Worm (Caenorhabditis elegans): ENCODE measurements around the gene rps-28.

Gene rps-28

DNA sequence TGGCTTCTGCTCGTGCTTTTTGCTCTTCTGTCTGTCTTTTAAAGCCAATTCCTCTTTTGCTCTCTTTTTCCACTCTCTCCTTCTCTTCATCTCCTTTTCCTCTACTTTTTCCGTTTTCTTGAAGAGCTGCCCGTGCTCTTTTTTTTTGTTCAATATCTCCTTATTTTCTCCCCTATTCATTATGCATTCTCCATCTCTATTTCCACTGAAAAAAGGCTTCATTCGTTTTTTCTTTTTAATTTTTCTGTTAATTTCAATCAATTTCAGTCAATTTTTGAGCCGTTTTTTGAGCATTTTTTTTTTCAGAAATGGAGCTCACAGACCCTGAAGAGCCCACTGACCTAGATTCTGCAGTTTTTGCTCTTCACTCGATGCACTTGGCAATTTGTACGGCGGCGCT is 12.9 kb downstream of the rps-28 start, which contains the start of gene Y41D4B.1 (continued):
- TF ChIP-seq let-607 (tag; optimal IDR thresholded peaks at IDR 0.05) = no peak
- no peak for TF ChIP-seq athp-1 (tag; optimal IDR thresholded peaks at IDR 0.05)

DNA sequence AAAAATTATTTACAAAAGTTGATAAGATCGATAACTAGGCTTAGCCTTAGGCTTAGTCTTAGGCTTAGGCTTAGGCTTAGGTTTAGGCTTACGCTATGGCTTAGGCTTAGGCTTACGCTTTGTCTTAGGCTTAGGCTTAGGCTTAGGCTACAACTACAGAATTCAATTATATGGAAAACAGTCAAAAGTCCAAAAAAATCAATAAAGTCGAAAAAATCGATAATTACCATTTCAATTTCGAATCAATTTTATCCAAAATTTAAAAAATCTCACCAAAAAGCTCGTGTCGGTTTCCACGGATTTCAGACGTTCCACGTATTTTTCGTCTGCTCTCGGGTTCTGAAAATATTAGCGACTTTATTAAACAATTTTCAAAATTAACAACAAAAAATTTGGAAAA is 17.4 kb downstream of the rps-28 start:
- TF ChIP-seq sptf-2 (GFP tag; optimal IDR thresholded peaks at IDR 0.05) (no peak), rcor-1 (GFP tag; IDR thresholded peaks at IDR 0.05) (no peak), tbx-9 (tag; optimal IDR thresholded peaks at IDR 0.05; ENCODE audit: borderline replicate concordance) (no peak), egrh-3 (GFP tag; IDR thresholded peaks at IDR 0.05) (no peak), sdz-38 (tag; optimal IDR thresholded peaks at IDR 0.05) (no peak), akir-1 (GFP tag; optimal IDR thresholded peaks at IDR 0.05) (no peak), let-607 (tag; optimal IDR thresholded peaks at IDR 0.05) (no peak), ztf-25 (GFP tag; IDR thresholded peaks at IDR 0.05) (no peak), mxl-1 (tag; optimal IDR thresholded peaks at IDR 0.05) (no peak), aptf-2 (GFP tag; conservative IDR thresholded peaks at IDR 0.05) (no peak), B0035.1 (tag; optimal IDR thresholded peaks at IDR 0.05) (no peak), T07F8.4 (tag; optimal IDR thresholded peaks at IDR 0.05) (no peak), sea-2 (GFP tag; IDR thresholded peaks at IDR 0.05) (no peak), nhr-27 (tag; optimal IDR thresholded peaks at IDR 0.05) (no peak), D2030.7 (GFP tag; IDR thresholded peaks at IDR 0.05) (no peak)

DNA sequence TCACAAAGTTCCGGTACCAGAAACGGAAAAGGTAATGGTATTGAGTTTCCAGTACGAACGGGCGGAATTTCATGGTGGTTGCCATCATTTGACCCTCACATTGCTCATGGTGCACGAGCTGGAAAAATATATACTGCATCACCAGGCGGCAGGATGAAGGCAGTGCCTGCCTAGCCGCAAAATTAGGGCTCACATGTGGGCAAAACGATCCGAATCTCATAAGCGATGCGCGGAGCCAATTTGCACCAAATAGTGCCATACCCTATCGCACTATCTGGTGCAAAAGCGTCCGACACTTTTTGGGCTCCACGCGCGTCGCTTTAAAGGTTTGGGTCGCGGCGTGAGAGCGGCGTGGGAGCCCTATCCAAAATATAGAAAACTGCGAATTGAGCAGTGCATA is 19.7 kb downstream of the rps-28 start:
- TF ChIP-seq egrh-3 (GFP tag; IDR thresholded peaks at IDR 0.05) (no peak), snpc-3.4 (tag; optimal IDR thresholded peaks at IDR 0.05) (no peak), hlh-12 (tag; optimal IDR thresholded peaks at IDR 0.05) (no peak), hmg-20 (GFP tag; IDR thresholded peaks at IDR 0.05) (no peak), madf-8 (GFP tag; conservative IDR thresholded peaks at IDR 0.05) (no peak), ceh-58 (GFP tag; IDR thresholded peaks at IDR 0.05) (no peak), tlf-1 (GFP tag; optimal IDR thresholded peaks at IDR 0.05) (no peak), lir-1 (GFP tag; conservative IDR thresholded peaks at IDR 0.05) (no peak), nhr-27 (tag; optimal IDR thresholded peaks at IDR 0.05) (no peak), madf-10 (tag; optimal IDR thresholded peaks at IDR 0.05) (no peak), lsy-27 (tag; optimal IDR thresholded peaks at IDR 0.05; ENCODE audit: borderline replicate concordance, insufficient read depth) (no peak), lag-1 (GFP tag; IDR thresholded peaks at IDR 0.05) (no peak), snpc-4 (GFP tag; optimal IDR thresholded peaks at IDR 0.05) (no peak), snpc-4 (tag; optimal IDR thresholded peaks at IDR 0.05) (no peak), snpc-1.3 (tag; optimal IDR thresholded peaks at IDR 0.05; ENCODE audit: insufficient read depth) (no peak), ceh-100 (GFP tag; IDR thresholded peaks at IDR 0.05) (no peak), dpff-1 (tag; optimal IDR thresholded peaks at IDR 0.05) (no peak), die-1 (tag; optimal IDR thresholded peaks at IDR 0.05) (no peak)

DNA sequence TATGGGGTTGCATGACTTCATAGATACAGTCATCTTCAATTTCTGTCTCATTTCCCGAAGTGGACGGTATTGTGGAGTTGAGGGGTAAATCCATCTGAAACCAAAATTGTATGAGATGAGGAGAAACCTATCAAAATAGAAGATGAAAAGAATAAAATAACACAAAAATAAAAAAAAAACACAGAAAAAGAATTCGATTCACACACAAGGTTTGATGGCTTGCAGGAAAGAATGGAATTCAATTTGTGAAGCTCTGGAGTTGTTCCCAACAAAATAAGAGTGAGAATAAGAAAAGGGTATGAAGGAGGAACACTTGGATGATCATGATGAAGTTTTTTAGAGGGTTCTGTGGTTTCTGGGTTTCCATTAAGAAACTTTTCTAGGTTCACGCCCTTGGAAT is 22.6 kb downstream of the rps-28 start, which contains the start of gene Y41D4B.24:
Y41D4B.24 (minus strand) TSS at position 101 of the 400 bp plus-strand sequence.
- TF ChIP-seq hrde-1 (tag; optimal IDR thresholded peaks at IDR 0.05; ENCODE audit: borderline replicate concordance) (no peak), lir-1 (GFP tag; conservative IDR thresholded peaks at IDR 0.05) (no peak), rcor-1 (GFP tag; IDR thresholded peaks at IDR 0.05) (no peak), nhr-80 (tag; optimal IDR thresholded peaks at IDR 0.05) (no peak), unc-62 (GFP tag; optimal IDR thresholded peaks at IDR 0.05) (no peak), nhr-179 (tag; optimal IDR thresholded peaks at IDR 0.05) (no peak), snpc-1.3 (tag; optimal IDR thresholded peaks at IDR 0.05; ENCODE audit: insufficient read depth) (no peak), madf-8 (GFP tag; conservative IDR thresholded peaks at IDR 0.05) (no peak), sdz-38 (tag; optimal IDR thresholded peaks at IDR 0.05) (no peak)

All from whole organism, young adult.